Fruit fly (Drosophila melanogaster) whole organism, embryonic: ENCODE data around the gene Arp1.

Source experiments
- Awh ChIP-seq: fragments of 200-800 bp; sonication (Bioruptor generic); IDR thresholded peaks from 2 replicates; pipeline ENCODE4, ENCODE4 v1.3.6; 2022; ENCODE audit warnings: missing biosample characterization, missing genetic modification characterization
- CG12299 ChIP-seq: fragments of 200-800 bp; sonication (Bioruptor generic); optimal IDR thresholded peaks from 2 replicates; lab custom pipeline; 2018; ENCODE audit warnings: missing biosample characterization, mild to moderate bottlenecking, missing genetic modification characterization
- CG13624 ChIP-seq: fragments of 200-800 bp; sonication (Bioruptor generic); optimal IDR thresholded peaks from 2 replicates; lab custom pipeline; 2016; ENCODE audit warnings: missing biosample characterization, missing genetic modification characterization
- CG1602 ChIP-seq: fragments of 200-800 bp; sonication (Bioruptor generic); optimal IDR thresholded peaks from 3 replicates; lab custom pipeline; 2016; ENCODE audit warnings: missing biosample characterization, missing genetic modification characterization
- CG1832 ChIP-seq: fragments of 200-800 bp; sonication (Bioruptor generic); optimal IDR thresholded peaks from 2 replicates; lab custom pipeline; 2017; ENCODE audit warnings: missing biosample characterization, mild to moderate bottlenecking, missing genetic modification characterization, inconsistent platforms
- CG18619 ChIP-seq: fragments of 200-800 bp; sonication (Bioruptor generic); optimal IDR thresholded peaks from 3 replicates; lab custom pipeline; 2017; ENCODE audit warnings: missing biosample characterization, mild to moderate bottlenecking, missing genetic modification characterization
- CG18764 ChIP-seq: fragments of 200-800 bp; sonication (Bioruptor generic); optimal IDR thresholded peaks from 3 replicates; lab custom pipeline; 2016; ENCODE audit warnings: missing biosample characterization, missing genetic modification characterization
- CG31388 ChIP-seq: fragments of 200-800 bp; sonication (Bioruptor generic); optimal IDR thresholded peaks from 2 replicates; lab custom pipeline; 2016; ENCODE audit warnings: missing biosample characterization, missing genetic modification characterization
- CG32532 ChIP-seq: fragments of 200-800 bp; sonication (Bioruptor generic); IDR thresholded peaks from 2 replicates; pipeline ENCODE4 v1.3.6; 2022; ENCODE audit warnings: missing biosample characterization, missing genetic modification characterization
- CG43689 ChIP-seq: fragments of 200-800 bp; sonication (Bioruptor generic); IDR thresholded peaks from 2 replicates; pipeline ENCODE4 v1.3.6; 2022; ENCODE audit warnings: missing biosample characterization, missing genetic modification characterization
- CG6175 ChIP-seq: fragments of 200-800 bp; sonication (Bioruptor generic); IDR thresholded peaks from 3 replicates; pipeline ENCODE4 v1.3.6; 2022; ENCODE audit warnings: missing biosample characterization, missing genetic modification characterization
- CG8290 ChIP-seq, 3 experiments: fragments of 200-800 bp; sonication (Bioruptor generic); optimal IDR thresholded peaks; 2 replicates each; lab custom pipeline; 2016 to 2019; ENCODE audit warnings: missing biosample characterization in 3 of 3, missing genetic modification characterization in 3 of 3, mild to moderate bottlenecking in 2 of 3, moderate library complexity in 1 of 3
- CG8478 ChIP-seq: fragments of >200 bp; optimal IDR thresholded peaks from 2 replicates; lab custom pipeline; 2018
- Dref ChIP-seq: fragments of 200-800 bp; sonication (Bioruptor generic); IDR thresholded peaks from 2 replicates; pipeline ENCODE4 v1.3.6; 2022; ENCODE audit warnings: missing biosample characterization, missing genetic modification characterization
- Lhr ChIP-seq: fragments of 200-800 bp; sonication (Bioruptor generic); optimal IDR thresholded peaks from 3 replicates; lab custom pipeline; 2017; ENCODE audit warnings: mild to moderate bottlenecking, missing biosample characterization, missing genetic modification reagents, missing genetic modification characterization
- MTF-1 ChIP-seq: fragments of 200-800 bp; sonication (Bioruptor generic); optimal IDR thresholded peaks from 2 replicates; lab custom pipeline; 2018; ENCODE audit warnings: missing biosample characterization, mild to moderate bottlenecking, missing genetic modification characterization, borderline replicate concordance
- Neu2 ChIP-seq: fragments of 200-800 bp; sonication (Bioruptor generic); optimal IDR thresholded peaks from 3 replicates; lab custom pipeline; 2016; ENCODE audit warnings: missing biosample characterization, missing genetic modification characterization, borderline replicate concordance
- Sin3A ChIP-seq: fragments of >200 bp; optimal IDR thresholded peaks from 2 replicates; lab custom pipeline; 2018
- ara ChIP-seq: fragments of 200-800 bp; sonication (Bioruptor generic); IDR thresholded peaks from 2 replicates; pipeline ENCODE4 v1.3.6; 2022; ENCODE audit warnings: missing biosample characterization, missing genetic modification characterization
- bsh ChIP-seq, 2 experiments: fragments of 200-800 bp; sonication (Bioruptor generic); optimal IDR thresholded peaks; 2 replicates each; lab custom pipeline; 2017 to 2018; ENCODE audit warnings: mild to moderate bottlenecking in 2 of 2, missing biosample characterization in 2 of 2, missing genetic modification characterization in 2 of 2, moderate library complexity in 1 of 2
- caup ChIP-seq: fragments of 200-800 bp; sonication (Bioruptor generic); optimal IDR thresholded peaks from 3 replicates; lab custom pipeline; 2017; ENCODE audit warnings: missing biosample characterization, mild to moderate bottlenecking, missing genetic modification characterization, moderate library complexity; ENCODE audit not compliant: severe bottlenecking
- chinmo ChIP-seq: fragments of 200-800 bp; sonication (Bioruptor generic); IDR thresholded peaks from 4 replicates; pipeline ENCODE4 v1.3.6; 2022; ENCODE audit warnings: missing biosample characterization, missing genetic modification characterization; ENCODE audit not compliant: partially characterized antibody
- ci ChIP-seq: fragments of 200-800 bp; sonication (Bioruptor generic); IDR thresholded peaks from 3 replicates; pipeline ENCODE4 v1.3.6; 2022; ENCODE audit warnings: missing biosample characterization, missing genetic modification characterization
- crol ChIP-seq: fragments of 200-800 bp; sonication (Bioruptor generic); IDR thresholded peaks from 2 replicates; pipeline ENCODE4 v1.3.6; 2022; ENCODE audit warnings: missing biosample characterization, missing genetic modification characterization
- danr ChIP-seq: fragments of 200-800 bp; sonication (Bioruptor generic); IDR thresholded peaks from 2 replicates; pipeline ENCODE4 v1.3.6; 2022; ENCODE audit warnings: missing biosample characterization, missing genetic modification characterization
- exex ChIP-seq: fragments of 200-800 bp; sonication (Bioruptor generic); optimal IDR thresholded peaks from 4 replicates; lab custom pipeline; 2018; ENCODE audit warnings: missing biosample characterization, mild to moderate bottlenecking, missing genetic modification characterization, moderate library complexity
- fd64A ChIP-seq: fragments of 200-800 bp; sonication (Bioruptor generic); optimal IDR thresholded peaks from 3 replicates; lab custom pipeline; 2018; ENCODE audit warnings: missing biosample characterization, mild to moderate bottlenecking, missing genetic modification characterization
- grau ChIP-seq: fragments of 200-800 bp; optimal IDR thresholded peaks from 3 replicates; lab custom pipeline; 2019; ENCODE audit warnings: missing biosample characterization, mild to moderate bottlenecking, missing genetic modification characterization, moderate library complexity
- ken ChIP-seq: fragments of 200-800 bp; sonication (Bioruptor generic); IDR thresholded peaks from 3 replicates; pipeline ENCODE4 v1.3.6; 2022; ENCODE audit warnings: missing biosample characterization, missing genetic modification characterization
- lbe ChIP-seq: fragments of 200-800 bp; sonication (Bioruptor generic); optimal IDR thresholded peaks from 2 replicates; lab custom pipeline; 2016; ENCODE audit warnings: missing biosample characterization, mild to moderate bottlenecking, missing genetic modification characterization
- otp ChIP-seq: fragments of 200-800 bp; sonication (Bioruptor generic); IDR thresholded peaks from 3 replicates; pipeline ENCODE4, ENCODE4 v1.3.6; 2022; ENCODE audit warnings: missing biosample characterization, missing genetic modification characterization
- peb ChIP-seq: fragments of 200-800 bp; sonication (Bioruptor generic); IDR thresholded peaks from 2 replicates; pipeline ENCODE4 v1.3.6; 2022; ENCODE audit warnings: missing biosample characterization, missing genetic modification characterization
- pros ChIP-seq: fragments of 200-800 bp; sonication (Bioruptor generic); optimal IDR thresholded peaks from 3 replicates; lab custom pipeline; 2019; ENCODE audit warnings: missing biosample characterization, mild to moderate bottlenecking, missing genetic modification characterization, moderate library complexity
- salm ChIP-seq: fragments of 200-800 bp; sonication (Bioruptor generic); optimal IDR thresholded peaks from 2 replicates; lab custom pipeline; 2018; ENCODE audit warnings: missing biosample characterization, mild to moderate bottlenecking, missing genetic modification characterization
- sc ChIP-seq, 3 experiments: fragments of >200 bp in 2 of 3; fragments of 200-800 bp in 1 of 3; sonication (Bioruptor generic) in 1 of 3; optimal IDR thresholded peaks; 2 replicates in 2 of 3; 3 replicates in 1 of 3; lab custom pipeline; 2017; ENCODE audit warnings: mild to moderate bottlenecking in 1 of 3, missing biosample characterization in 1 of 3, missing genetic modification characterization in 1 of 3, missing genetic modification reagents in 1 of 3
- so ChIP-seq: fragments of 200-800 bp; sonication (Bioruptor generic); IDR thresholded peaks from 3 replicates; pipeline ENCODE4 v1.3.6; 2022; ENCODE audit warnings: missing biosample characterization, missing genetic modification characterization
- stc ChIP-seq: fragments of 200-800 bp; sonication (Bioruptor generic); IDR thresholded peaks from 2 replicates; pipeline ENCODE4 v1.3.6; 2022; ENCODE audit warnings: missing biosample characterization, missing genetic modification characterization
- tap ChIP-seq: fragments of 200-800 bp; optimal IDR thresholded peaks from 3 replicates; lab custom pipeline; 2019; ENCODE audit warnings: missing biosample characterization, mild to moderate bottlenecking, missing genetic modification characterization, moderate library complexity
- tio ChIP-seq: fragments of 200-800 bp; sonication (Bioruptor generic); optimal IDR thresholded peaks from 2 replicates; lab custom pipeline; 2017; ENCODE audit warnings: missing biosample characterization, missing genetic modification characterization, inconsistent platforms
- z ChIP-seq: fragments of 200-800 bp; sonication (Bioruptor generic); IDR thresholded peaks from 3 replicates; pipeline ENCODE4 v1.3.6; 2022; ENCODE audit warnings: missing biosample characterization, missing genetic modification characterization
- zen2 ChIP-seq: fragments of 200-800 bp; sonication (Bioruptor generic); IDR thresholded peaks from 3 replicates; pipeline ENCODE4 v1.3.6; 2022; ENCODE audit warnings: missing biosample characterization, missing genetic modification characterization; ENCODE audit not compliant: partially characterized antibody

Arp1 gene

dm6 chr3R:12654253-12654623, 37.3 kb upstream of the Arp1 start, which contains the start of gene CG6225 (continued):
- no peak for TF ChIP-seq fd64A (GFP tag; lab: Kevin White, UChicago)
- no peak for TF ChIP-seq caup (GFP tag; lab: Kevin White, UChicago)
- no peak for TF ChIP-seq ara (GFP tag; lab: Robert Waterston, UW)
- TF ChIP-seq z = peak; percentile 77
- TF ChIP-seq Sin3A (lab: Kevin White, UChicago) = no peak
- no peak for TF ChIP-seq lbe
- TF ChIP-seq CG8290 (GFP tag; optimal IDR thresholded peaks at IDR 0.05; lab: Kevin White, UChicago) = no peak
- TF ChIP-seq CG8290 (tag; optimal IDR thresholded peaks at IDR 0.05; lab: Kevin White, UChicago) = no peak
- peak; percentile 30; the same call in 1 of the 4 replicates for TF ChIP-seq chinmo (GFP tag; lab: Robert Waterston, UW)
- no peak for TF ChIP-seq CG18619
- 0 out of 3 replicates have a peak, but pooled peaks have one; percentile 3 for TF ChIP-seq so
- TF ChIP-seq ci = no peak
- no peak for TF ChIP-seq CG13624 (GFP tag; lab: Kevin White, UChicago)
- TF ChIP-seq CG1832 (GFP tag; lab: Kevin White, UChicago) = peak; percentile 29
- TF ChIP-seq exex = no peak
- TF ChIP-seq otp (GFP tag; lab: Robert Waterston, UW) = 0 out of 3 replicates have a peak, but pooled peaks have one; percentile 2
- TF ChIP-seq peb (GFP tag; lab: Robert Waterston, UW) = no peak
- TF ChIP-seq bsh (GFP tag; optimal IDR thresholded peaks at IDR 0.05; lab: Kevin White, UChicago) = no peak
- TF ChIP-seq pros (GFP tag; lab: Kevin White, UChicago) = no peak
- 0 out of 3 replicates have a peak, but pooled peaks have one; percentile 17 for TF ChIP-seq zen2 (GFP tag; lab: Robert Waterston, UW)
- TF ChIP-seq tio (GFP tag; lab: Kevin White, UChicago) = no peak
- TF ChIP-seq CG1602 (GFP tag; lab: Kevin White, UChicago) = no peak
- no peak for TF ChIP-seq Neu2 (GFP tag; lab: Kevin White, UChicago)
- TF ChIP-seq grau (tag; lab: Kevin White, UChicago) = no peak
- TF ChIP-seq CG43689 (GFP tag; lab: Robert Waterston, UW) = 0 out of 2 replicates have a peak, but pooled peaks have one; percentile 2
- no peak for TF ChIP-seq Lhr (GFP tag; lab: Kevin White, UChicago)
- no peak for TF ChIP-seq tap (tag; lab: Kevin White, UChicago)
- TF ChIP-seq CG12299 (tag; lab: Kevin White, UChicago) = no peak
- TF ChIP-seq Dref (GFP tag; lab: Robert Waterston, UW) = no peak
- TF ChIP-seq stc (GFP tag; lab: Robert Waterston, UW) = peak; percentile 4; the same call in 1 of the 2 replicates
- no peak for TF ChIP-seq CG8478
- no peak for TF ChIP-seq danr (GFP tag; lab: Robert Waterston, UW)
- TF ChIP-seq crol (GFP tag; lab: Robert Waterston, UW) = peak; percentile 73
- no peak for TF ChIP-seq sc (optimal IDR thresholded peaks at IDR 0.05; lab: Kevin White, UChicago)
- TF ChIP-seq sc (GFP tag; optimal IDR thresholded peaks at IDR 0.05; lab: Kevin White, UChicago) = no peak
- TF ChIP-seq CG32532 (GFP tag; lab: Robert Waterston, UW) = no peak
- TF ChIP-seq CG18764 (GFP tag; lab: Kevin White, UChicago) = no peak
- peak; percentile 4; the same call in 1 of the 3 replicates for TF ChIP-seq CG6175 (GFP tag; lab: Robert Waterston, UW)
- no peak for TF ChIP-seq Awh
- TF ChIP-seq ken (GFP tag; lab: Robert Waterston, UW) = no peak
- no peak for TF ChIP-seq MTF-1 (GFP tag; lab: Kevin White, UChicago)
- TF ChIP-seq CG31388 = no peak
- no peak for TF ChIP-seq salm (tag; lab: Kevin White, UChicago)
